Fruit fly (Drosophila melanogaster): ENCODE data around the gene CG8043.

Gene CG8043

DNA sequence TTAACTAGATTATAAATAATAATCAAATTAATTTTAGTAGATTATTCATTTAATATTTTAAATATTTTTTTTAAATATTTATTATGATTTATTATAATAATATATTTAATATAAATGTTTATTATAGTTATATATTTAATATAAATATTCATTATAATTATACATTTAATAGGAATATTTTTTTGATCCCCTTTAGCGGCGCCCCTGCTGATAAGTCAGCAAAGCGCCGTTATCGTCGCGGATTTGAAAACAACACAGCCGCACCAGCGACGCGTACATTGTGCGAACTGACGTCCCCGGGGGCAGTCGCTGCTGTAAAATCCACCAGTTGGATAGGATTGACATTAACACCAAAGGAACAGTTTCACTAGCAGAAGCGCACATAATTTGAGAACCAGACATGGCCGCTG is 36.0 kb downstream of the CG8043 start, which contains the start of gene CG8112 (continued):
- TF ChIP-seq Camta (GFP tag; optimal IDR thresholded peaks at IDR 0.05) (no peak), CG14710 (tag; optimal IDR thresholded peaks at IDR 0.05) (peak; percentile 6), HLHmδ (GFP tag; optimal IDR thresholded peaks at IDR 0.05) (no peak), nom (GFP tag; optimal IDR thresholded peaks at IDR 0.05) (peak; percentile 9), Ada2b (GFP tag; IDR thresholded peaks at IDR 0.05) (no peak; the same call in 1 of the 2 replicates), eve (GFP tag; optimal IDR thresholded peaks at IDR 0.05) (no peak), inv (GFP tag; IDR thresholded peaks at IDR 0.05; ENCODE audit: partially characterized antibody) (no peak), HmgD (GFP tag; optimal IDR thresholded peaks at IDR 0.05) (no peak), MTF-1 (GFP tag; optimal IDR thresholded peaks at IDR 0.05; ENCODE audit: borderline replicate concordance) (no peak), NK7.1 (GFP tag; optimal IDR thresholded peaks at IDR 0.05) (no peak), Hand (GFP tag; optimal IDR thresholded peaks at IDR 0.05) (peak; percentile 39), Ssrp (tag; optimal IDR thresholded peaks at IDR 0.05) (peak; percentile 11), CG13424 (tag; optimal IDR thresholded peaks at IDR 0.05) (peak; percentile 47), jigr1 (GFP tag; IDR thresholded peaks at IDR 0.05) (no peak), danr (GFP tag; IDR thresholded peaks at IDR 0.05) (no peak), kah (GFP tag; optimal IDR thresholded peaks at IDR 0.05) (no peak), hth (optimal IDR thresholded peaks at IDR 0.05) (no peak), NfI (GFP tag; optimal IDR thresholded peaks at IDR 0.05) (no peak), CG14014 (GFP tag; IDR thresholded peaks at IDR 0.05) (no peak), dm (GFP tag; optimal IDR thresholded peaks at IDR 0.05) (no peak), Usf (GFP tag; optimal IDR thresholded peaks at IDR 0.05) (no peak), CG11723 (GFP tag; optimal IDR thresholded peaks at IDR 0.05) (no peak), CG4328 (GFP tag; optimal IDR thresholded peaks at IDR 0.05) (no peak), crp (GFP tag; optimal IDR thresholded peaks at IDR 0.05) (no peak), CHES-1-like (GFP tag; optimal IDR thresholded peaks at IDR 0.05) (no peak), abd-A (tag; optimal IDR thresholded peaks at IDR 0.05) (no peak), CG10979 (tag; optimal IDR thresholded peaks at IDR 0.05) (peak; percentile 11), CG16815 (GFP tag; optimal IDR thresholded peaks at IDR 0.05) (no peak), grn (GFP tag; optimal IDR thresholded peaks at IDR 0.05) (no peak), CG5953 (GFP tag; IDR thresholded peaks at IDR 0.05) (no peak), gcm2 (GFP tag; optimal IDR thresholded peaks at IDR 0.05) (no peak), gsb-n (tag; optimal IDR thresholded peaks at IDR 0.05) (no peak), CG8281 (tag; optimal IDR thresholded peaks at IDR 0.05) (no peak), zf30C (GFP tag; optimal IDR thresholded peaks at IDR 0.05) (no peak), CG1792 (GFP tag; optimal IDR thresholded peaks at IDR 0.05) (no peak), Hr51 (GFP tag; optimal IDR thresholded peaks at IDR 0.05) (no peak), Hmx (GFP tag; optimal IDR thresholded peaks at IDR 0.05) (no peak), CTCF (GFP tag; optimal IDR thresholded peaks at IDR 0.05) (no peak), CG7357 (GFP tag; IDR thresholded peaks at IDR 0.05) (no peak), gem (tag; optimal IDR thresholded peaks at IDR 0.05) (peak; percentile 64), C15 (GFP tag; IDR thresholded peaks at IDR 0.05) (no peak), CG2678 (tag; optimal IDR thresholded peaks at IDR 0.05) (no peak), Neu2 (GFP tag; optimal IDR thresholded peaks at IDR 0.05; ENCODE audit: borderline replicate concordance) (no peak), Atf-2 (GFP tag; optimal IDR thresholded peaks at IDR 0.05) (no peak), Mes4 (GFP tag; optimal IDR thresholded peaks at IDR 0.05) (no peak), br (optimal IDR thresholded peaks at IDR 0.05) (no peak), Aef1 (GFP tag; IDR thresholded peaks at IDR 0.05) (0 out of 3 replicates have a peak, but pooled peaks have one; percentile 22), ro (GFP tag; IDR thresholded peaks at IDR 0.05) (no peak), Deaf1 (tag; optimal IDR thresholded peaks at IDR 0.05) (no peak), CG7839 (tag; optimal IDR thresholded peaks at IDR 0.05) (peak; percentile 14), CG31441 (GFP tag; IDR thresholded peaks at IDR 0.05) (0 out of 2 replicates have a peak, but pooled peaks have one; percentile 23), Sox102F (GFP tag; optimal IDR thresholded peaks at IDR 0.05) (peak; percentile 33)
